Fruit fly (Drosophila melanogaster) whole organism, embryonic: ENCODE data around the gene CG6966.

Source experiments
- Abd-B ChIP-seq: fragments of 200-800 bp; sonication (Bioruptor generic); optimal IDR thresholded peaks from 2 replicates; lab custom pipeline; 2018; ENCODE audit warnings: missing biosample characterization, mild to moderate bottlenecking, missing genetic modification characterization, moderate library complexity
- Aef1 ChIP-seq: fragments of 200-800 bp; sonication (Bioruptor generic); IDR thresholded peaks from 3 replicates; pipeline ENCODE4 v1.3.6; 2022; ENCODE audit warnings: missing biosample characterization, missing genetic modification characterization
- Bdp1 ChIP-seq: fragments of 200-800 bp; sonication (Bioruptor generic); optimal IDR thresholded peaks from 3 replicates; lab custom pipeline; 2016; ENCODE audit warnings: missing biosample characterization, missing genetic modification characterization
- BtbVII ChIP-seq: fragments of 200-800 bp; sonication (Bioruptor generic); optimal IDR thresholded peaks from 3 replicates; lab custom pipeline; 2017; ENCODE audit warnings: missing biosample characterization, mild to moderate bottlenecking, missing genetic modification characterization
- CG10274 ChIP-seq: fragments of 200-800 bp; sonication (Bioruptor generic); optimal IDR thresholded peaks from 3 replicates; lab custom pipeline; 2017; ENCODE audit warnings: missing biosample characterization, mild to moderate bottlenecking, missing genetic modification characterization
- CG10959 ChIP-seq: fragments of 200-800 bp; sonication (Bioruptor generic); IDR thresholded peaks from 2 replicates; pipeline ENCODE4 v1.3.6; 2022; ENCODE audit warnings: missing biosample characterization, missing genetic modification characterization
- CG13894 ChIP-seq: fragments of 200-800 bp; sonication (Bioruptor generic); optimal IDR thresholded peaks from 3 replicates; lab custom pipeline; 2018; ENCODE audit warnings: missing biosample characterization, mild to moderate bottlenecking, missing genetic modification characterization, moderate library complexity
- CG14710 ChIP-seq: fragments of 200-800 bp; sonication (Bioruptor generic); optimal IDR thresholded peaks from 3 replicates; lab custom pipeline; 2019; ENCODE audit warnings: missing biosample characterization, mild to moderate bottlenecking, missing genetic modification characterization, moderate library complexity
- CG15479 ChIP-seq: fragments of 200-800 bp; sonication (Bioruptor generic); optimal IDR thresholded peaks from 3 replicates; lab custom pipeline; 2019; ENCODE audit warnings: missing biosample characterization, mild to moderate bottlenecking, missing genetic modification characterization, moderate library complexity
- CG15696 ChIP-seq: fragments of 200-800 bp; sonication (Bioruptor generic); optimal IDR thresholded peaks from 2 replicates; lab custom pipeline; 2019; ENCODE audit warnings: missing biosample characterization, mild to moderate bottlenecking, missing genetic modification characterization, moderate library complexity
- CG16779 ChIP-seq: fragments of 200-800 bp; sonication (Bioruptor generic); IDR thresholded peaks from 2 replicates; pipeline ENCODE4 v1.3.6; 2022; ENCODE audit warnings: missing biosample characterization, missing genetic modification characterization
- CG17328 ChIP-seq: fragments of 200-800 bp; sonication (Bioruptor generic); IDR thresholded peaks from 2 replicates; pipeline ENCODE4 v1.3.6; 2022; ENCODE audit warnings: missing biosample characterization, missing genetic modification characterization
- CG18599 ChIP-seq: fragments of 200-800 bp; sonication (Bioruptor generic); optimal IDR thresholded peaks from 3 replicates; lab custom pipeline; 2017; ENCODE audit warnings: missing biosample characterization, missing genetic modification characterization, mild to moderate bottlenecking, moderate library complexity, missing genetic modification reagents
- CG31224 ChIP-seq: fragments of 200-800 bp; sonication (Bioruptor generic); IDR thresholded peaks from 2 replicates; pipeline ENCODE4 v1.3.6; 2022; ENCODE audit warnings: missing biosample characterization, missing genetic modification characterization
- CG32532 ChIP-seq: fragments of 200-800 bp; sonication (Bioruptor generic); IDR thresholded peaks from 2 replicates; pipeline ENCODE4 v1.3.6; 2022; ENCODE audit warnings: missing biosample characterization, missing genetic modification characterization
- CG4730 ChIP-seq: fragments of 200-800 bp; sonication (Bioruptor generic); IDR thresholded peaks from 2 replicates; pipeline ENCODE4 v1.3.6; 2022; ENCODE audit warnings: missing biosample characterization, missing genetic modification characterization
- CG4854 ChIP-seq: fragments of 200-800 bp; sonication (Bioruptor generic); optimal IDR thresholded peaks from 2 replicates; lab custom pipeline; 2016; ENCODE audit warnings: missing biosample characterization, missing genetic modification characterization, inconsistent platforms
- CG5180 ChIP-seq: fragments of 200-800 bp; sonication (Bioruptor generic); optimal IDR thresholded peaks from 3 replicates; lab custom pipeline; 2017; ENCODE audit warnings: missing biosample characterization, missing genetic modification characterization, mild to moderate bottlenecking, moderate library complexity, missing genetic modification reagents
- CG6683 ChIP-seq: fragments of 200-800 bp; sonication (Bioruptor generic); optimal IDR thresholded peaks from 2 replicates; lab custom pipeline; 2017; ENCODE audit warnings: missing biosample characterization, mild to moderate bottlenecking, missing genetic modification characterization, missing genetic modification reagents
- CG6765 ChIP-seq: fragments of 200-800 bp; sonication (Bioruptor generic); optimal IDR thresholded peaks from 3 replicates; lab custom pipeline; 2017; ENCODE audit warnings: missing biosample characterization, mild to moderate bottlenecking, missing genetic modification characterization
- CG7745 ChIP-seq: fragments of 200-800 bp; sonication (Bioruptor generic); optimal IDR thresholded peaks from 2 replicates; lab custom pipeline; 2018; ENCODE audit warnings: missing biosample characterization, mild to moderate bottlenecking, missing genetic modification characterization, moderate library complexity
- CG8290 ChIP-seq, 3 experiments: fragments of 200-800 bp; sonication (Bioruptor generic); optimal IDR thresholded peaks; 2 replicates each; lab custom pipeline; 2016 to 2019; ENCODE audit warnings: missing biosample characterization in 3 of 3, missing genetic modification characterization in 3 of 3, mild to moderate bottlenecking in 2 of 3, moderate library complexity in 1 of 3
- CG9727 ChIP-seq: fragments of 200-800 bp; sonication (Bioruptor generic); optimal IDR thresholded peaks from 3 replicates; lab custom pipeline; 2017; ENCODE audit warnings: missing biosample characterization, mild to moderate bottlenecking, missing genetic modification characterization
- CG9932 ChIP-seq: fragments of 200-800 bp; sonication (Bioruptor generic); IDR thresholded peaks from 2 replicates; pipeline ENCODE4 v1.3.6; 2022; ENCODE audit warnings: missing biosample characterization, missing genetic modification characterization
- CTCF ChIP-seq: fragments of 200-800 bp; sonication (Bioruptor generic); optimal IDR thresholded peaks from 2 replicates; lab custom pipeline; 2017; ENCODE audit warnings: missing biosample characterization, mild to moderate bottlenecking, missing genetic modification characterization, moderate library complexity
- D19A ChIP-seq: fragments of 200-800 bp; optimal IDR thresholded peaks from 3 replicates; lab custom pipeline; 2019; ENCODE audit warnings: missing biosample characterization, mild to moderate bottlenecking, missing genetic modification characterization, moderate library complexity
- D19B ChIP-seq: fragments of 200-800 bp; sonication (Bioruptor generic); optimal IDR thresholded peaks from 2 replicates; lab custom pipeline; 2017; ENCODE audit warnings: missing biosample characterization, mild to moderate bottlenecking, missing genetic modification characterization
- ERR ChIP-seq: fragments of 200-800 bp; sonication (Bioruptor generic); optimal IDR thresholded peaks from 2 replicates; lab custom pipeline; 2016; ENCODE audit warnings: missing biosample characterization, missing genetic modification characterization
- Ets97D ChIP-seq: fragments of 200-800 bp; sonication (Bioruptor generic); optimal IDR thresholded peaks from 3 replicates; lab custom pipeline; 2016; ENCODE audit warnings: missing biosample characterization, missing genetic modification characterization
- Fer2 ChIP-seq: fragments of 200-800 bp; sonication (Bioruptor generic); optimal IDR thresholded peaks from 2 replicates; lab custom pipeline; 2018; ENCODE audit warnings: missing biosample characterization, mild to moderate bottlenecking, missing genetic modification characterization, moderate library complexity
- Mrtf ChIP-seq: fragments of 200-800 bp; sonication (Bioruptor generic); IDR thresholded peaks from 3 replicates; pipeline ENCODE4 v1.3.6; 2022; ENCODE audit warnings: missing biosample characterization, missing genetic modification characterization
- Nf-YA ChIP-seq: fragments of 200-800 bp; sonication (Bioruptor generic); IDR thresholded peaks from 2 replicates; pipeline ENCODE4 v1.3.6; 2022; ENCODE audit warnings: missing biosample characterization, missing genetic modification characterization
- Sox102F ChIP-seq: fragments of 200-800 bp; sonication (Bioruptor generic); optimal IDR thresholded peaks from 2 replicates; lab custom pipeline; 2018; ENCODE audit warnings: missing biosample characterization, mild to moderate bottlenecking, missing genetic modification characterization, moderate library complexity
- Usf ChIP-seq: fragments of 200-800 bp; sonication (Bioruptor generic); optimal IDR thresholded peaks from 2 replicates; lab custom pipeline; 2017; ENCODE audit warnings: missing genotype, missing biosample characterization, missing genetic modification characterization
- ci ChIP-seq: fragments of 200-800 bp; sonication (Bioruptor generic); IDR thresholded peaks from 3 replicates; pipeline ENCODE4 v1.3.6; 2022; ENCODE audit warnings: missing biosample characterization, missing genetic modification characterization
- da ChIP-seq: fragments of 200-800 bp; sonication (Bioruptor generic); optimal IDR thresholded peaks from 2 replicates; lab custom pipeline; 2016; ENCODE audit warnings: missing biosample characterization, missing genetic modification characterization
- dpn ChIP-seq, 2 experiments: fragments of 200-800 bp; sonication (Bioruptor generic); optimal IDR thresholded peaks; 3 replicates each; lab custom pipeline; 2016; ENCODE audit warnings: missing biosample characterization in 2 of 2, missing genetic modification characterization in 2 of 2
- dysf ChIP-seq: fragments of 200-800 bp; sonication (Bioruptor generic); IDR thresholded peaks from 3 replicates; pipeline ENCODE4 v1.3.6; 2022; ENCODE audit warnings: missing biosample characterization, missing genetic modification characterization
- esg ChIP-seq: fragments of 200-800 bp; sonication (Bioruptor generic); conservative IDR thresholded peaks from 2 replicates; pipeline ENCODE4 v1.3.6; 2022; ENCODE audit warnings: missing biosample characterization, missing genetic modification characterization
- ftz-f1 ChIP-seq: fragments of 200-800 bp; sonication (Bioruptor generic); optimal IDR thresholded peaks from 2 replicates; lab custom pipeline; 2016; ENCODE audit warnings: missing biosample characterization, missing genetic modification characterization
- gcm2 ChIP-seq: fragments of 200-800 bp; sonication (Bioruptor generic); optimal IDR thresholded peaks from 2 replicates; lab custom pipeline; 2016; ENCODE audit warnings: missing biosample characterization, missing genetic modification characterization
- gsb-n ChIP-seq: fragments of 200-800 bp; sonication (Bioruptor generic); optimal IDR thresholded peaks from 3 replicates; lab custom pipeline; 2018; ENCODE audit warnings: missing biosample characterization, mild to moderate bottlenecking, missing genetic modification characterization
- jigr1 ChIP-seq: fragments of 200-800 bp; sonication (Bioruptor generic); IDR thresholded peaks from 3 replicates; pipeline ENCODE4 v1.3.6; 2022; ENCODE audit warnings: missing biosample characterization, missing genetic modification characterization
- kay ChIP-seq: fragments of 200-800 bp; sonication (Bioruptor generic); optimal IDR thresholded peaks from 2 replicates; lab custom pipeline; 2016; ENCODE audit warnings: missing biosample characterization, missing genetic modification characterization
- lbe ChIP-seq: fragments of 200-800 bp; sonication (Bioruptor generic); optimal IDR thresholded peaks from 2 replicates; lab custom pipeline; 2016; ENCODE audit warnings: missing biosample characterization, mild to moderate bottlenecking, missing genetic modification characterization
- maf-S ChIP-seq: fragments of 200-800 bp; sonication (Bioruptor generic); optimal IDR thresholded peaks from 2 replicates; lab custom pipeline; 2016; ENCODE audit warnings: missing biosample characterization, missing genetic modification characterization
- nau ChIP-seq: fragments of 200-800 bp; sonication (Bioruptor generic); optimal IDR thresholded peaks from 3 replicates; lab custom pipeline; 2017; ENCODE audit warnings: missing biosample characterization, mild to moderate bottlenecking, missing genetic modification characterization, missing genetic modification reagents
- nerfin-2 ChIP-seq: fragments of 200-800 bp; sonication (Bioruptor generic); IDR thresholded peaks from 2 replicates; pipeline ENCODE4 v1.3.6; 2022; ENCODE audit warnings: missing biosample characterization, missing genetic modification characterization; ENCODE audit not compliant: partially characterized antibody
- sqz ChIP-seq: fragments of 200-800 bp; sonication (Bioruptor generic); optimal IDR thresholded peaks from 3 replicates; lab custom pipeline; 2018; ENCODE audit warnings: missing biosample characterization, mild to moderate bottlenecking, missing genetic modification characterization
- sr ChIP-seq: fragments of 200-800 bp; sonication (Bioruptor generic); IDR thresholded peaks from 3 replicates; pipeline ENCODE4 v1.3.6; 2022; ENCODE audit warnings: missing biosample characterization, missing genetic modification characterization
- trh ChIP-seq: fragments of 200-800 bp; sonication (Bioruptor generic); optimal IDR thresholded peaks from 2 replicates; lab custom pipeline; 2016; ENCODE audit warnings: missing biosample characterization, missing genetic modification characterization

CG6966 gene

dm6 chr3R:15095550-15096031, at the start of gene CG6966 (continued):
- TF ChIP-seq lbe (peak; percentile 83), CG17328 (no peak), Mrtf (GFP tag; lab: Robert Waterston, UW) (no peak), ci (GFP tag; lab: Robert Waterston, UW) (no peak), Ets97D (GFP tag; lab: Kevin White, UChicago) (peak; percentile 100), CTCF (GFP tag; lab: Kevin White, UChicago) (peak; percentile 78), CG32532 (GFP tag; lab: Robert Waterston, UW) (no peak), CG13894 (peak; percentile 96), CG4730 (no peak), CG8290 (GFP tag; optimal IDR thresholded peaks at IDR 0.05; lab: Kevin White, UChicago) (peak; percentile 93), CG8290 (tag; optimal IDR thresholded peaks at IDR 0.05; lab: Kevin White, UChicago) (peak; percentile 80 to 99), nau (GFP tag; lab: Kevin White, UChicago) (peak; percentile 86), da (GFP tag; lab: Kevin White, UChicago) (peak; percentile 97), CG5180 (GFP tag; lab: Kevin White, UChicago) (peak; percentile 80), CG6765 (peak; percentile 93), Fer2 (tag; lab: Kevin White, UChicago) (peak; percentile 92), Aef1 (GFP tag; lab: Robert Waterston, UW) (no peak), ERR (GFP tag; lab: Kevin White, UChicago) (peak; percentile 85), CG10959 (GFP tag; lab: Robert Waterston, UW) (no peak), jigr1 (no peak), maf-S (GFP tag; lab: Kevin White, UChicago) (peak; percentile 97), CG18599 (peak; percentile 95), CG9932 (GFP tag; lab: Robert Waterston, UW) (no peak), gcm2 (peak; percentile 93), CG7745 (no peak), CG4854 (GFP tag; lab: Kevin White, UChicago) (peak; percentile 93), CG16779 (GFP tag; lab: Robert Waterston, UW) (no peak), D19B (GFP tag; lab: Kevin White, UChicago) (peak; percentile 80), trh (GFP tag; lab: Kevin White, UChicago) (peak; percentile 95), BtbVII (peak; percentile 90), esg (GFP tag; lab: Robert Waterston, UW) (no peak), sqz (GFP tag; lab: Kevin White, UChicago) (peak; percentile 94), Bdp1 (GFP tag; lab: Kevin White, UChicago) (peak; percentile 93), CG31224 (GFP tag; lab: Robert Waterston, UW) (no peak), dysf (GFP tag; lab: Robert Waterston, UW) (no peak), nerfin-2 (GFP tag; lab: Robert Waterston, UW) (no peak), kay (GFP tag; lab: Kevin White, UChicago) (peak; percentile 77), CG9727 (GFP tag; lab: Kevin White, UChicago) (peak; percentile 93), D19A (tag; lab: Kevin White, UChicago) (peak; percentile 48), CG14710 (tag; lab: Kevin White, UChicago) (peak; percentile 93), Abd-B (GFP tag; lab: Kevin White, UChicago) (peak; percentile 94), dpn (GFP tag; optimal IDR thresholded peaks at IDR 0.05; lab: Kevin White, UChicago) (peak; percentile 94 to 97), Sox102F (GFP tag; lab: Kevin White, UChicago) (peak; percentile 88), gsb-n (tag; lab: Kevin White, UChicago) (peak; percentile 91), CG6683 (GFP tag; lab: Kevin White, UChicago) (peak; percentile 91), CG15479 (GFP tag; lab: Kevin White, UChicago) (no peak), Usf (GFP tag; lab: Kevin White, UChicago) (peak; percentile 95), CG10274 (peak; percentile 71), CG15696 (peak; percentile 78), ftz-f1 (GFP tag; lab: Kevin White, UChicago) (no peak), sr (GFP tag; lab: Robert Waterston, UW) (no peak), Nf-YA (GFP tag; lab: Robert Waterston, UW) (no peak)
